Worm (Caenorhabditis elegans) whole organism, L4 larva: ENCODE results near the gene F19D8.2.

ENCODE experiments used
- F44E2.7 ChIP-seq: fragments of 200-800 bp; sonication (Bioruptor generic); IDR thresholded peaks from 2 replicates; pipeline ENCODE4 v2.1.2; 2022; ENCODE audit warnings: missing genetic modification characterization, missing compliant biosample characterization
- aha-1 ChIP-seq: fragments of 150-350 bp; peaks from one replicate; lab custom pipeline; 2014; ENCODE audit warnings: missing biosample characterization, missing genetic modification characterization
- aly-2 ChIP-seq: sonication (generic microtip); optimal IDR thresholded peaks from 2 replicates; lab custom pipeline; 2018; ENCODE audit warnings: missing biosample characterization, missing genetic modification characterization
- arid-1 ChIP-seq: fragments of 200-800 bp; sonication (Bioruptor generic); conservative IDR thresholded peaks from 2 replicates; pipeline ENCODE4 v1.3.6; 2022; ENCODE audit warnings: missing genetic modification reagents, missing genetic modification characterization, missing compliant biosample characterization
- daf-16 ChIP-seq, 3 experiments: sonication (generic microtip); optimal IDR thresholded peaks; 2 replicates each; lab custom pipeline; 2016 to 2017; ENCODE audit warnings: missing genetic modification characterization in 3 of 3, missing genetic modification reagents in 3 of 3, mild to moderate bottlenecking in 2 of 3, missing compliant biosample characterization in 2 of 3, missing biosample characterization in 1 of 3, moderate library complexity in 1 of 3
- dmd-6 ChIP-seq: fragments of 200-800 bp; sonication (Bioruptor generic); IDR thresholded peaks from 2 replicates; pipeline ENCODE4 v1.3.6; 2022; ENCODE audit warnings: missing genetic modification reagents, missing genetic modification characterization, missing compliant biosample characterization
- dmd-8 ChIP-seq: fragments of 200-800 bp; sonication (Bioruptor generic); IDR thresholded peaks from 2 replicates; pipeline ENCODE4 v1.3.6; 2022; ENCODE audit warnings: missing genetic modification characterization, missing compliant biosample characterization
- dve-1 ChIP-seq: sonication (generic microtip); optimal IDR thresholded peaks from 2 replicates; lab custom pipeline; 2017; ENCODE audit warnings: antibody characterized with exemption, mild to moderate bottlenecking, missing genetic modification characterization, missing compliant biosample characterization; ENCODE audit not compliant: insufficient read depth
- fos-1 ChIP-seq: fragments of 150-350 bp; optimal IDR thresholded peaks from 2 replicates; lab custom pipeline; 2014; ENCODE audit warnings: missing biosample characterization, missing genetic modification characterization
- gei-8 ChIP-seq: fragments of 200-800 bp; sonication (Bioruptor generic); optimal IDR thresholded peaks from 2 replicates; lab custom pipeline; 2018; ENCODE audit warnings: mild to moderate bottlenecking, missing genetic modification characterization, missing compliant biosample characterization
- hlh-11 ChIP-seq: fragments of 200-800 bp; sonication (Bioruptor generic); optimal IDR thresholded peaks from 2 replicates; lab custom pipeline; 2018; ENCODE audit warnings: mild to moderate bottlenecking, missing genetic modification characterization, missing compliant biosample characterization
- hlh-30 ChIP-seq: sonication (generic microtip); optimal IDR thresholded peaks from 2 replicates; lab custom pipeline; 2017; ENCODE audit warnings: antibody characterized with exemption, mild to moderate bottlenecking, missing genetic modification characterization, missing compliant biosample characterization; ENCODE audit not compliant: insufficient read depth
- hmg-1.1 ChIP-seq: fragments of 200-800 bp; sonication (Bioruptor generic); IDR thresholded peaks from 2 replicates; pipeline ENCODE4 v1.3.6; 2022; ENCODE audit warnings: missing genetic modification reagents, missing genetic modification characterization, missing compliant biosample characterization
- jun-1 ChIP-seq: fragments of 150-350 bp; optimal IDR thresholded peaks from 2 replicates; lab custom pipeline; 2014; ENCODE audit warnings: missing biosample characterization, missing genetic modification reagents, missing genetic modification characterization
- mep-1 ChIP-seq: fragments of 150-350 bp; sonication (generic microtip); optimal IDR thresholded peaks from 3 replicates; lab custom pipeline; 2014; ENCODE audit warnings: missing biosample characterization, missing genetic modification characterization
- mes-2 ChIP-seq: sonication (generic microtip); optimal IDR thresholded peaks from 2 replicates; lab custom pipeline; 2016; ENCODE audit warnings: missing genotype, mild to moderate bottlenecking, missing genetic modification characterization, missing compliant biosample characterization; ENCODE audit not compliant: poor library complexity, severe bottlenecking
- mxl-3 ChIP-seq: fragments of 200-800 bp; sonication (Bioruptor generic); optimal IDR thresholded peaks from 2 replicates; lab custom pipeline; 2018; ENCODE audit warnings: mild to moderate bottlenecking, missing genetic modification characterization, missing compliant biosample characterization
- nhr-28 ChIP-seq: fragments of 150-350 bp; optimal IDR thresholded peaks from 2 replicates; lab custom pipeline; 2014; ENCODE audit warnings: missing biosample characterization, missing genetic modification characterization
- nhr-48 ChIP-seq: sonication (generic microtip); optimal IDR thresholded peaks from 2 replicates; lab custom pipeline; 2016; ENCODE audit warnings: mild to moderate bottlenecking, missing genetic modification characterization, missing compliant biosample characterization
- nhr-6 ChIP-seq: fragments of 150-350 bp; optimal IDR thresholded peaks from 2 replicates; lab custom pipeline; 2014; ENCODE audit warnings: missing biosample characterization, missing genetic modification characterization
- nhr-77 ChIP-seq: fragments of 150-350 bp; optimal IDR thresholded peaks from 2 replicates; lab custom pipeline; 2014; ENCODE audit warnings: missing biosample characterization, missing genetic modification characterization
- pha-4 ChIP-seq, 2 experiments: fragments of 150-350 bp in 1 of 2; fragments of 200-800 bp in 1 of 2; sonication (Bioruptor generic) in 1 of 2; IDR thresholded peaks in 1 of 2; optimal IDR thresholded peaks in 1 of 2; 2 replicates each; pipeline versions ENCODE4 v1.3.6 to Lab custom; 2014 to 2022; ENCODE audit warnings: missing genetic modification characterization in 2 of 2, missing genetic modification reagents in 2 of 2, missing biosample characterization in 1 of 2, missing compliant biosample characterization in 1 of 2
- php-3 ChIP-seq: fragments of 200-800 bp; sonication (Bioruptor generic); IDR thresholded peaks from 2 replicates; pipeline ENCODE4 v1.3.6; 2022; ENCODE audit warnings: missing genetic modification reagents, missing genetic modification characterization, missing compliant biosample characterization
- pqm-1 ChIP-seq: sonication (generic microtip); optimal IDR thresholded peaks from 2 replicates; lab custom pipeline; 2017; ENCODE audit warnings: missing biosample characterization, missing genetic modification characterization
- tra-1 ChIP-seq: fragments of 200-800 bp; sonication (Bioruptor generic); IDR thresholded peaks from 2 replicates; pipeline ENCODE4 v1.3.6; 2022; ENCODE audit warnings: missing genetic modification reagents, missing genetic modification characterization, missing compliant biosample characterization
- unc-62 ChIP-seq, 3 experiments: fragments of 150-350 bp in 1 of 3; sonication (generic microtip); optimal IDR thresholded peaks in 2 of 3; peaks in 1 of 3; 1 replicate in 1 of 3; 2 replicates in 2 of 3; lab custom pipeline; 2014 to 2017; ENCODE audit warnings: missing biosample characterization in 3 of 3, missing genetic modification characterization in 3 of 3, missing genetic modification reagents in 3 of 3, missing genotype in 1 of 3
- zfp-3 ChIP-seq: fragments of 200-800 bp; sonication (Bioruptor generic); conservative IDR thresholded peaks from 2 replicates; pipeline ENCODE4 v1.3.6; 2022; ENCODE audit warnings: missing genetic modification reagents, missing genetic modification characterization, missing compliant biosample characterization

Gene F19D8.2

DNA sequence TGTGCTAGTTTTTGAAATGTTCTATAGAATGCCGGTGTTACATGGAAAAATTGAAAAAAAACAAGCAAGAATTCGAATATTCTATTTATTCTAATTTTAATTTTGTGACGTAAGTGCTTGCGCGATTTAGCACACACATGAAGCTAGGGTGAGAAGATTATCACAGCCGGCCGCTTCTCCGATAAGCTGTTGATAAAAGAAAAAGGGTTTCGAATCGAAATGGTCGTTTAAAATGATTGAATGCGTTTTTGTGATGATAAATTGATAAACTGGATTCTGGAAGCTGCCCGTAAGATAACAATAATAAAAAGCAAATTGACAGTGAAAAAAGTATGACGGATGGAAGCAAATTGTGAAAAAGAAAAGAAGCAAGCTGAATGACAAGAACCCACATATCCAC is 49.9 kb downstream of the F19D8.2 start:
- no peak for TF ChIP-seq aly-2 (tag; lab: Kevin White, UChicago)
- peak; percentile 88 for TF ChIP-seq php-3 (GFP tag; lab: Robert Waterston, UW)
- TF ChIP-seq unc-62 (GFP tag; optimal IDR thresholded peaks at IDR 0.05 in 1 of 2; lab: Kevin White, UChicago) = no peak
- no peak for TF ChIP-seq unc-62 (tag; optimal IDR thresholded peaks at IDR 0.05; lab: Kevin White, UChicago)
- peak; percentile 55 for TF ChIP-seq dve-1 (tag; lab: Kevin White, UChicago)
- no peak for TF ChIP-seq daf-16 (GFP tag; optimal IDR thresholded peaks at IDR 0.05; lab: Kevin White, UChicago)
- TF ChIP-seq daf-16 (tag; optimal IDR thresholded peaks at IDR 0.05; lab: Kevin White, UChicago) = peak; percentile 36
- peak; percentile 41 for TF ChIP-seq hlh-11 (tag; lab: Kevin White, UChicago)
- peak; percentile 34; the same call in 1 of the 2 replicates for TF ChIP-seq dmd-6 (GFP tag; lab: Robert Waterston, UW)

DNA sequence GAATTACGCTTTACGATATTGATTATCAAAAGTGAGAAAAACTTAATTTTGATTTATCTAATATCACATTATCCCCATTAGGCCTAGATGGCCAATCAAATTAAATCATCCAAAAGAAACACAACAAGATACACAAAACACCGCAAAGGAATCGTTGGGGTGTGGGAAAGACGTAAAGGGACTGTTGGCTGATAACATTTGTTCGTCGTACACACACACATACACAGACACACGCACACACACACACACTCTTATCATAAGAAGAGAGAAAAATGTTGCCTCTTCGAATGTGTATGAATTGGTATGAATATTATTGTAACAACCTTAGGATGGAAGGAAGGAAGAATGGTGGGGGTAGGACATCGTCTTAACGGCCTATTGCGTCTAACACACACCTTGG is 50.9 kb downstream of the F19D8.2 start:
- TF ChIP-seq mes-2 = peak; percentile 42
- TF ChIP-seq mep-1 (tag; lab: Kevin White, UChicago) = peak; percentile 46
- TF ChIP-seq pha-4 (GFP tag; IDR thresholded peaks at IDR 0.05; lab: Robert Waterston, UW) = no peak
- TF ChIP-seq pha-4 (tag; optimal IDR thresholded peaks at IDR 0.05; lab: Kevin White, UChicago) = peak; percentile 1
- TF ChIP-seq gei-8 (GFP tag; lab: Kevin White, UChicago) = no peak
- TF ChIP-seq fos-1 (tag; lab: Kevin White, UChicago) = no peak
- TF ChIP-seq dve-1 (tag; lab: Kevin White, UChicago) = peak; percentile 69
- TF ChIP-seq pqm-1 (tag; lab: Kevin White, UChicago) = peak; percentile 88
- peak; percentile 95 for TF ChIP-seq nhr-28
- no peak for TF ChIP-seq daf-16 (GFP tag; optimal IDR thresholded peaks at IDR 0.05; lab: Kevin White, UChicago)
- peak; percentile 88 for TF ChIP-seq daf-16 (tag; optimal IDR thresholded peaks at IDR 0.05; lab: Kevin White, UChicago)
- no peak for TF ChIP-seq aha-1 (tag; lab: Kevin White, UChicago)
- no peak for TF ChIP-seq tra-1 (GFP tag; lab: Robert Waterston, UW)
- peak; percentile 65 for TF ChIP-seq mxl-3 (GFP tag; lab: Kevin White, UChicago)
- TF ChIP-seq nhr-48 = no peak
- TF ChIP-seq hlh-30 (tag; lab: Kevin White, UChicago) = peak; percentile 56
- TF ChIP-seq nhr-6 = peak; percentile 87
- no peak for TF ChIP-seq jun-1
- TF ChIP-seq hlh-11 (tag; lab: Kevin White, UChicago) = peak; percentile 71
- 0 out of 2 replicates have a peak, but pooled peaks have one; percentile 31 for TF ChIP-seq dmd-6 (GFP tag; lab: Robert Waterston, UW)
- peak; percentile 15 for TF ChIP-seq nhr-77 (tag; lab: Kevin White, UChicago)
- TF ChIP-seq unc-62 (GFP tag; optimal IDR thresholded peaks at IDR 0.05 in 1 of 2; lab: Kevin White, UChicago) = peak in 1 of 2 experiments; percentile 34
- no peak for TF ChIP-seq unc-62 (tag; optimal IDR thresholded peaks at IDR 0.05; lab: Kevin White, UChicago)

DNA sequence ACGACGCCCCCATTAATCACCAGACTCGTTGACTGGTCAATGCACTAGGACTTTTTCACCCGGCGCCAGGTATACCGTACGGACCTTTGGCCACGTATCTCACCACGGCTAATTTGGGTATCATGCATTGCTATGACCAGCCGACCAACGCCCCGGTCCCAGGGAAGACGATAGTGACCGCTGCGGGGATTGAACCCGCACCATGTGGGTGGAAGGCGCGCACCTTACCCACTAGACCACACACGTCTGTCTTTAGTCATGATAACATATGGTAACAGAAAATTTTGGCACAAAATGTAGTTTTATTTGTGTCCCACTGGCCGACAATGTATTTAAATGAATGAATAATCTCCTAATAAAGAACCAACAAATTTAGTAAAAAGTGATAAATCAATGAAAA is 52.0 kb downstream of the F19D8.2 start:
- TF ChIP-seq dmd-6 (GFP tag; lab: Robert Waterston, UW) (0 out of 2 replicates have a peak, but pooled peaks have one; percentile 10), arid-1 (0 out of 2 replicates have a peak, but pooled peaks have one; percentile 42), hmg-1.1 (GFP tag; lab: Robert Waterston, UW) (no peak), F44E2.7 (0 out of 2 replicates have a peak, but pooled peaks have one; percentile 22), zfp-3 (GFP tag; lab: Robert Waterston, UW) (no peak), dmd-8 (peak; percentile 47; the same call in 1 of the 2 replicates)
